Fruit fly (Drosophila melanogaster) whole organism, embryonic: ENCODE data around the gene hop.

ENCODE experiments used
- Atf-2 ChIP-seq: fragments of 200-800 bp; sonication (Bioruptor generic); optimal IDR thresholded peaks from 2 replicates; lab custom pipeline; 2016; ENCODE audit warnings: missing biosample characterization, missing genetic modification characterization
- CG10462 ChIP-seq: fragments of 200-800 bp; sonication (Bioruptor generic); optimal IDR thresholded peaks from 2 replicates; lab custom pipeline; 2016; ENCODE audit warnings: missing biosample characterization, missing genetic modification characterization
- CG10565 ChIP-seq: fragments of 200-800 bp; sonication (Bioruptor generic); optimal IDR thresholded peaks from 3 replicates; lab custom pipeline; 2016; ENCODE audit warnings: missing biosample characterization, mild to moderate bottlenecking, missing genetic modification characterization
- CG11085 ChIP-seq: fragments of 200-800 bp; sonication (Bioruptor generic); IDR thresholded peaks from 2 replicates; pipeline ENCODE4 v1.3.6; 2022; ENCODE audit warnings: missing biosample characterization, missing genetic modification characterization
- CG11456 ChIP-seq: fragments of 200-800 bp; sonication (Bioruptor generic); IDR thresholded peaks from 3 replicates; pipeline ENCODE4 v1.3.6; 2022; ENCODE audit warnings: missing biosample characterization, missing genetic modification characterization
- CG12299 ChIP-seq: fragments of 200-800 bp; sonication (Bioruptor generic); optimal IDR thresholded peaks from 2 replicates; lab custom pipeline; 2018; ENCODE audit warnings: missing biosample characterization, mild to moderate bottlenecking, missing genetic modification characterization
- CG13424 ChIP-seq: fragments of 200-800 bp; sonication (Bioruptor generic); optimal IDR thresholded peaks from 2 replicates; lab custom pipeline; 2019; ENCODE audit warnings: missing biosample characterization, mild to moderate bottlenecking, missing genetic modification characterization, moderate library complexity
- CG14667 ChIP-seq: fragments of 200-800 bp; sonication (Bioruptor generic); IDR thresholded peaks from 2 replicates; pipeline ENCODE4 v1.3.6; 2022; ENCODE audit warnings: missing biosample characterization, missing genetic modification characterization
- CG1603 ChIP-seq: fragments of 200-800 bp; sonication (Bioruptor generic); optimal IDR thresholded peaks from 2 replicates; lab custom pipeline; 2019; ENCODE audit warnings: missing biosample characterization, mild to moderate bottlenecking, missing genetic modification characterization, moderate library complexity
- CG17829 ChIP-seq: fragments of 200-800 bp; optimal IDR thresholded peaks from 2 replicates; lab custom pipeline; 2019; ENCODE audit warnings: missing biosample characterization, mild to moderate bottlenecking, missing genetic modification characterization, moderate library complexity
- CG2120 ChIP-seq: fragments of 200-800 bp; sonication (Bioruptor generic); optimal IDR thresholded peaks from 3 replicates; lab custom pipeline; 2016; ENCODE audit warnings: missing biosample characterization, missing genetic modification characterization
- CG2202 ChIP-seq: fragments of 200-800 bp; sonication (Bioruptor generic); optimal IDR thresholded peaks from 2 replicates; lab custom pipeline; 2018; ENCODE audit warnings: missing biosample characterization, mild to moderate bottlenecking, missing genetic modification characterization
- CG2712 ChIP-seq: fragments of 200-800 bp; optimal IDR thresholded peaks from 3 replicates; lab custom pipeline; 2019; ENCODE audit warnings: missing biosample characterization, mild to moderate bottlenecking, missing genetic modification characterization, moderate library complexity
- CG32772 ChIP-seq: fragments of 200-800 bp; sonication (Bioruptor generic); IDR thresholded peaks from 2 replicates; pipeline ENCODE4 v1.3.6; 2022; ENCODE audit warnings: missing biosample characterization, missing genetic modification characterization
- CG34376 ChIP-seq: fragments of 200-800 bp; sonication (Bioruptor generic); optimal IDR thresholded peaks from 2 replicates; lab custom pipeline; 2018; ENCODE audit warnings: missing biosample characterization, mild to moderate bottlenecking, missing genetic modification characterization
- CG7928 ChIP-seq: fragments of 200-800 bp; sonication (Bioruptor generic); optimal IDR thresholded peaks from 2 replicates; lab custom pipeline; 2017; ENCODE audit warnings: missing biosample characterization, mild to moderate bottlenecking, missing genetic modification characterization
- CG8281 ChIP-seq: fragments of 200-800 bp; sonication (Bioruptor generic); optimal IDR thresholded peaks from 2 replicates; lab custom pipeline; 2018; ENCODE audit warnings: missing biosample characterization, mild to moderate bottlenecking, missing genetic modification characterization, moderate library complexity
- CG8944 ChIP-seq: fragments of 200-800 bp; sonication (Bioruptor generic); optimal IDR thresholded peaks from 3 replicates; lab custom pipeline; 2016; ENCODE audit warnings: missing biosample characterization, missing genetic modification characterization
- CG9437 ChIP-seq: fragments of 200-800 bp; sonication (Bioruptor generic); optimal IDR thresholded peaks from 2 replicates; lab custom pipeline; 2018; ENCODE audit warnings: missing biosample characterization, mild to moderate bottlenecking, missing genetic modification characterization
- Dp ChIP-seq: fragments of 200-800 bp; sonication (Bioruptor generic); optimal IDR thresholded peaks from 2 replicates; lab custom pipeline; 2018; ENCODE audit warnings: missing biosample characterization, mild to moderate bottlenecking, missing genetic modification characterization, moderate library complexity
- Gug ChIP-seq: fragments of 200-800 bp; sonication (Bioruptor generic); IDR thresholded peaks from 4 replicates; pipeline ENCODE4 v1.3.6; 2022; ENCODE audit warnings: missing biosample characterization, missing genetic modification characterization
- HmgZ ChIP-seq: fragments of 200-800 bp; sonication (Bioruptor generic); optimal IDR thresholded peaks from 2 replicates; lab custom pipeline; 2018; ENCODE audit warnings: missing biosample characterization, mild to moderate bottlenecking, missing genetic modification characterization
- Hr39 ChIP-seq: fragments of >200 bp; optimal IDR thresholded peaks from 2 replicates; lab custom pipeline; 2017
- Meics ChIP-seq: fragments of 200-800 bp; sonication (Bioruptor generic); optimal IDR thresholded peaks from 2 replicates; lab custom pipeline; 2017; ENCODE audit warnings: missing biosample characterization, mild to moderate bottlenecking, missing genetic modification characterization
- NC2α ChIP-seq: fragments of 200-800 bp; sonication (Bioruptor generic); optimal IDR thresholded peaks from 2 replicates; lab custom pipeline; 2016; ENCODE audit warnings: missing biosample characterization, missing genetic modification characterization
- NfI ChIP-seq: fragments of 200-800 bp; sonication (Bioruptor generic); optimal IDR thresholded peaks from 3 replicates; lab custom pipeline; 2018; ENCODE audit warnings: missing biosample characterization, mild to moderate bottlenecking, missing genetic modification characterization, moderate library complexity
- Oli ChIP-seq: fragments of 200-800 bp; sonication (Bioruptor generic); optimal IDR thresholded peaks from 2 replicates; lab custom pipeline; 2018; ENCODE audit warnings: missing biosample characterization, mild to moderate bottlenecking, missing genetic modification characterization, moderate library complexity
- Pdp1 ChIP-seq, 2 experiments: fragments of 200-800 bp; sonication (Bioruptor generic); optimal IDR thresholded peaks; 3 replicates each; lab custom pipeline; 2016; ENCODE audit warnings: missing biosample characterization in 2 of 2, missing genetic modification characterization in 2 of 2, mild to moderate bottlenecking in 1 of 2, moderate library complexity in 1 of 2
- Sox100B ChIP-seq: fragments of 200-800 bp; sonication (Bioruptor generic); optimal IDR thresholded peaks from 3 replicates; lab custom pipeline; 2018; ENCODE audit warnings: missing biosample characterization, mild to moderate bottlenecking, missing genetic modification characterization
- Ssrp ChIP-seq: fragments of 200-800 bp; sonication (Bioruptor generic); optimal IDR thresholded peaks from 2 replicates; lab custom pipeline; 2018; ENCODE audit warnings: missing biosample characterization, mild to moderate bottlenecking, missing genetic modification characterization, moderate library complexity
- Taf1 ChIP-seq: fragments of 200-800 bp; sonication (Bioruptor generic); IDR thresholded peaks from 2 replicates; pipeline ENCODE4 v1.3.6; 2022; ENCODE audit warnings: missing biosample characterization, missing genetic modification characterization
- Usf ChIP-seq: fragments of 200-800 bp; sonication (Bioruptor generic); optimal IDR thresholded peaks from 2 replicates; lab custom pipeline; 2017; ENCODE audit warnings: missing genotype, missing biosample characterization, missing genetic modification characterization
- Xrp1 ChIP-seq: fragments of 200-800 bp; sonication (Bioruptor generic); IDR thresholded peaks from 2 replicates; pipeline ENCODE4 v1.3.6; 2022; ENCODE audit warnings: missing biosample characterization, missing genetic modification characterization
- ap ChIP-seq: fragments of 200-800 bp; sonication (Bioruptor generic); IDR thresholded peaks from 2 replicates; pipeline ENCODE4 v1.3.6; 2022; ENCODE audit warnings: missing biosample characterization, missing genetic modification characterization
- chif ChIP-seq, 2 experiments: fragments of 200-800 bp; sonication (Bioruptor generic); optimal IDR thresholded peaks; 3 replicates each; lab custom pipeline; 2016; ENCODE audit warnings: missing biosample characterization in 2 of 2, missing genetic modification characterization in 2 of 2
- dimm ChIP-seq: fragments of 200-800 bp; sonication (Bioruptor generic); IDR thresholded peaks from 2 replicates; pipeline ENCODE4 v1.3.6; 2022; ENCODE audit warnings: missing biosample characterization, missing genetic modification characterization
- disco-r ChIP-seq: fragments of 200-800 bp; sonication (Bioruptor generic); optimal IDR thresholded peaks from 2 replicates; lab custom pipeline; 2016; ENCODE audit warnings: missing biosample characterization, missing genetic modification characterization
- dmrt99B ChIP-seq: fragments of 200-800 bp; sonication (Bioruptor generic); optimal IDR thresholded peaks from 2 replicates; lab custom pipeline; 2018; ENCODE audit warnings: missing biosample characterization, mild to moderate bottlenecking, missing genetic modification characterization, moderate library complexity
- eve ChIP-seq, 2 experiments: fragments of >200 bp; optimal IDR thresholded peaks; 2 replicates each; lab custom pipeline; 2017; ENCODE audit warnings: missing biosample characterization in 2 of 2, missing genetic modification characterization in 2 of 2
- gem ChIP-seq: fragments of 200-800 bp; sonication (Bioruptor generic); optimal IDR thresholded peaks from 2 replicates; lab custom pipeline; 2019; ENCODE audit warnings: missing biosample characterization, mild to moderate bottlenecking, missing genetic modification characterization, moderate library complexity
- gro ChIP-seq: fragments of 200-800 bp; sonication (Bioruptor generic); optimal IDR thresholded peaks from 2 replicates; lab custom pipeline; 2016; ENCODE audit warnings: missing biosample characterization, missing genetic modification characterization
- gsb-n ChIP-seq: fragments of 200-800 bp; sonication (Bioruptor generic); optimal IDR thresholded peaks from 3 replicates; lab custom pipeline; 2018; ENCODE audit warnings: missing biosample characterization, mild to moderate bottlenecking, missing genetic modification characterization
- ind ChIP-seq: fragments of 200-800 bp; sonication (Bioruptor generic); optimal IDR thresholded peaks from 3 replicates; lab custom pipeline; 2016; ENCODE audit warnings: missing biosample characterization, missing genetic modification characterization
- luna ChIP-seq: fragments of 200-800 bp; sonication (Bioruptor generic); optimal IDR thresholded peaks from 2 replicates; lab custom pipeline; 2016; ENCODE audit warnings: missing biosample characterization, missing genetic modification characterization
- mld ChIP-seq: fragments of 200-800 bp; sonication (Bioruptor generic); IDR thresholded peaks from 3 replicates; pipeline ENCODE4 v1.3.6; 2022; ENCODE audit warnings: missing biosample characterization, missing genetic modification characterization; ENCODE audit not compliant: partially characterized antibody
- nerfin-1 ChIP-seq: fragments of 200-800 bp; sonication (Bioruptor generic); optimal IDR thresholded peaks from 3 replicates; lab custom pipeline; 2019; ENCODE audit warnings: missing biosample characterization, mild to moderate bottlenecking, missing genetic modification characterization, moderate library complexity
- org-1 ChIP-seq: fragments of 200-800 bp; sonication (Bioruptor generic); optimal IDR thresholded peaks from 2 replicates; lab custom pipeline; 2017; ENCODE audit warnings: missing biosample characterization, missing genetic modification characterization
- prd ChIP-seq, 3 experiments: fragments of >200 bp in 2 of 3; fragments of 200-800 bp in 1 of 3; sonication (Bioruptor generic) in 1 of 3; optimal IDR thresholded peaks in 2 of 3; IDR thresholded peaks in 1 of 3; 2 replicates in 2 of 3; 3 replicates in 1 of 3; pipeline versions ENCODE4 v1.3.6 to Lab custom; 2017 to 2022; ENCODE audit warnings: missing biosample characterization in 1 of 3, missing genetic modification characterization in 1 of 3
- slou ChIP-seq: fragments of 200-800 bp; sonication (Bioruptor generic); optimal IDR thresholded peaks from 3 replicates; lab custom pipeline; 2016; ENCODE audit warnings: missing biosample characterization, missing genetic modification characterization

hop gene

dm6 chrX:11338047-11338747 is 29.7 kb downstream of the hop start:
- TF ChIP-seq CG2120 (GFP tag; lab: Kevin White, UChicago) (peak; percentile 63), CG12299 (tag; lab: Kevin White, UChicago) (peak; percentile 39), gro (GFP tag; lab: Kevin White, UChicago) (peak; percentile 32), CG2712 (tag; lab: Kevin White, UChicago) (peak; percentile 74), disco-r (peak; percentile 17), slou (GFP tag; lab: Kevin White, UChicago) (peak; percentile 26), Xrp1 (GFP tag; lab: Robert Waterston, UW) (peak; percentile 61), CG13424 (tag; lab: Kevin White, UChicago) (peak; percentile 83), CG7928 (no peak), CG11456 (GFP tag; lab: Robert Waterston, UW) (no peak), CG8944 (GFP tag; lab: Kevin White, UChicago) (peak; percentile 59), HmgZ (tag; lab: Kevin White, UChicago) (peak; percentile 45), CG14667 (peak; percentile 36; the same call in 1 of the 2 replicates), mld (GFP tag; lab: Robert Waterston, UW) (no peak), Ssrp (peak; percentile 73), ind (GFP tag; lab: Kevin White, UChicago) (peak; percentile 68), Oli (tag; lab: Kevin White, UChicago) (peak; percentile 85), ap (GFP tag; lab: Robert Waterston, UW) (no peak), NC2α (GFP tag; lab: Kevin White, UChicago) (no peak), Hr39 (lab: Kevin White, UChicago) (no peak), chif (GFP tag; optimal IDR thresholded peaks at IDR 0.05; lab: Kevin White, UChicago) (peak; percentile 75 to 77), eve (GFP tag; optimal IDR thresholded peaks at IDR 0.05; lab: Kevin White, UChicago) (no peak), Meics (peak; percentile 72), CG8281 (tag; lab: Kevin White, UChicago) (no peak), luna (GFP tag; lab: Kevin White, UChicago) (no peak), CG9437 (GFP tag; lab: Kevin White, UChicago) (peak; percentile 75), NfI (GFP tag; lab: Kevin White, UChicago) (peak; percentile 66), Pdp1 (GFP tag; optimal IDR thresholded peaks at IDR 0.05; lab: Kevin White, UChicago) (peak; percentile 61 to 73), dimm (GFP tag; lab: Robert Waterston, UW) (no peak), Atf-2 (GFP tag; lab: Kevin White, UChicago) (peak; percentile 29), gem (no peak), Sox100B (GFP tag; lab: Kevin White, UChicago) (peak; percentile 39), CG11085 (GFP tag; lab: Robert Waterston, UW) (no peak), Gug (0 out of 4 replicates have a peak, but pooled peaks have one; percentile 6), CG34376 (GFP tag; lab: Kevin White, UChicago) (peak; percentile 17), Usf (peak; percentile 42), Taf1 (no peak), CG1603 (tag; lab: Kevin White, UChicago) (no peak), nerfin-1 (tag; lab: Kevin White, UChicago) (peak; percentile 66), dmrt99B (peak; percentile 42), CG10565 (peak; percentile 37), CG10462 (peak; percentile 50), CG32772 (GFP tag; lab: Robert Waterston, UW) (peak; percentile 23; the same call in 1 of the 2 replicates), org-1 (GFP tag; lab: Kevin White, UChicago) (peak; percentile 68), CG2202 (tag; lab: Kevin White, UChicago) (peak; percentile 37), CG17829 (tag; lab: Kevin White, UChicago) (peak; percentile 64), gsb-n (tag; lab: Kevin White, UChicago) (no peak), Dp (GFP tag; lab: Kevin White, UChicago) (no peak), prd (optimal IDR thresholded peaks at IDR 0.05; lab: Kevin White, UChicago) (no peak), prd (GFP tag; IDR thresholded peaks at IDR 0.05; lab: Robert Waterston, UW) (peak; percentile 64)
